Worm (Caenorhabditis elegans): ENCODE measurements around the gene T08H10.3.

T08H10.3 gene

ce11 chrV:4507836-4508462 is 36.8 kb downstream of the T08H10.3 start (continued):
- no peak for TF ChIP-seq mdt-29 (GFP tag; IDR thresholded peaks at IDR 0.05)
- peak; percentile 39 for TF ChIP-seq ama-1 (optimal IDR thresholded peaks at IDR 0.05)
- peak; percentile 79 to 94 for TF ChIP-seq lsy-2 (tag; optimal IDR thresholded peaks at IDR 0.05)
- TF ChIP-seq snpc-4 (tag; optimal IDR thresholded peaks at IDR 0.05) = no peak
- TF ChIP-seq jun-1 (tag; optimal IDR thresholded peaks at IDR 0.05) = no peak
- 0 out of 4 replicates have a peak, but pooled peaks of 1 of the 2 experiments have one; percentile 60 for TF ChIP-seq madf-5 (GFP tag; IDR thresholded peaks at IDR 0.05)
- no peak for TF ChIP-seq T20F7.1 (GFP tag; optimal IDR thresholded peaks at IDR 0.05)
- TF ChIP-seq rbr-2 (tag; optimal IDR thresholded peaks at IDR 0.05) = peak; percentile 78
- TF ChIP-seq ceh-20 (GFP tag; IDR thresholded peaks at IDR 0.05) = peak; percentile 91
- peak; percentile 23 for TF ChIP-seq mes-2 (tag; optimal IDR thresholded peaks at IDR 0.05; ENCODE audit: poor library complexity, severe bottlenecking)
- TF ChIP-seq zfp-3 (GFP tag; conservative IDR thresholded peaks at IDR 0.05) = no peak
- no peak for TF ChIP-seq R02D3.7 (tag; optimal IDR thresholded peaks at IDR 0.05)
- no peak for TF ChIP-seq saeg-2 (GFP tag; IDR thresholded peaks at IDR 0.05)
- TF ChIP-seq tra-1 (GFP tag; IDR thresholded peaks at IDR 0.05) = peak; percentile 17; the same call in 1 of the 2 replicates
- TF ChIP-seq lim-7 (GFP tag; IDR thresholded peaks at IDR 0.05) = no peak
- peak; percentile 7 for TF ChIP-seq ztf-7 (tag; optimal IDR thresholded peaks at IDR 0.05)
- peak in 1 of 2 experiments; percentile 70 for TF ChIP-seq mdl-1 (tag; optimal IDR thresholded peaks at IDR 0.05)
- no peak for TF ChIP-seq aly-2 (tag; optimal IDR thresholded peaks at IDR 0.05)
- TF ChIP-seq zag-1 (tag; optimal IDR thresholded peaks at IDR 0.05) = no peak
- TF ChIP-seq lin-15B (tag; optimal IDR thresholded peaks at IDR 0.05) = no peak
- TF ChIP-seq daf-8 (GFP tag; IDR thresholded peaks at IDR 0.05) = no peak
- no peak for TF ChIP-seq snpc-1.2 (GFP tag; IDR thresholded peaks at IDR 0.05)
- TF ChIP-seq attf-4 (tag; optimal IDR thresholded peaks at IDR 0.05) = no peak
- TF ChIP-seq dmd-8 (GFP tag; IDR thresholded peaks at IDR 0.05) = no peak
- TF ChIP-seq ZK546.5 (tag; optimal IDR thresholded peaks at IDR 0.05) = no peak
- TF ChIP-seq hmg-1.1 (GFP tag; IDR thresholded peaks at IDR 0.05) = peak; percentile 71
- TF ChIP-seq spr-3 (GFP tag; optimal IDR thresholded peaks at IDR 0.05) = no peak
- no peak for TF ChIP-seq nhr-237 (tag; optimal IDR thresholded peaks at IDR 0.05)
- peak; percentile 64 for TF ChIP-seq nhr-28 (tag; optimal IDR thresholded peaks at IDR 0.05)
- TF ChIP-seq zip-2 (tag; optimal IDR thresholded peaks at IDR 0.05) = no peak
- TF ChIP-seq nhr-76 (tag; optimal IDR thresholded peaks at IDR 0.05) = no peak
- no peak for TF ChIP-seq ceh-62 (tag; optimal IDR thresholded peaks at IDR 0.05)
- peak; percentile 65 for TF ChIP-seq hlh-30 (tag; optimal IDR thresholded peaks at IDR 0.05; ENCODE audit: insufficient read depth)
- TF ChIP-seq aha-1 (tag) = peak; percentile 88
- TF ChIP-seq lir-3 (tag; optimal IDR thresholded peaks at IDR 0.05) = no peak
- no peak for TF ChIP-seq zip-11 (GFP tag; IDR thresholded peaks at IDR 0.05)
- no peak for TF ChIP-seq arid-1 (GFP tag; conservative IDR thresholded peaks at IDR 0.05)
- TF ChIP-seq F44E2.7 (GFP tag; IDR thresholded peaks at IDR 0.05) = no peak
- TF ChIP-seq F49E8.2 (tag; optimal IDR thresholded peaks at IDR 0.05; ENCODE audit: borderline replicate concordance) = no peak
- TF ChIP-seq php-3 (GFP tag; IDR thresholded peaks at IDR 0.05) = no peak
- no peak for TF ChIP-seq nhr-77 (tag; optimal IDR thresholded peaks at IDR 0.05)
- peak; percentile 76 for TF ChIP-seq mep-1 (tag; optimal IDR thresholded peaks at IDR 0.05)
- TF ChIP-seq ceh-28 (tag; optimal IDR thresholded peaks at IDR 0.05) = no peak
- no peak for TF ChIP-seq nhr-111 (GFP tag; optimal IDR thresholded peaks at IDR 0.05)
- no peak for TF ChIP-seq unc-130 (GFP tag; optimal IDR thresholded peaks at IDR 0.05)
- TF ChIP-seq nhr-102 (tag; optimal IDR thresholded peaks at IDR 0.05) = peak; percentile 1
- TF ChIP-seq tag-97 (GFP tag; IDR thresholded peaks at IDR 0.05) = no peak
- no peak for TF ChIP-seq dmd-9 (GFP tag; IDR thresholded peaks at IDR 0.05)
- no peak for TF ChIP-seq unc-39 (tag; optimal IDR thresholded peaks at IDR 0.05)
- no peak for TF ChIP-seq nhr-41 (GFP tag; IDR thresholded peaks at IDR 0.05)
- TF ChIP-seq nhr-10 (tag; optimal IDR thresholded peaks at IDR 0.05) = no peak
- TF ChIP-seq F37D6.2 (tag; optimal IDR thresholded peaks at IDR 0.05) = peak; percentile 50
- TF ChIP-seq nhr-11 (tag; optimal IDR thresholded peaks at IDR 0.05) = peak; percentile 62
